Worm (Caenorhabditis elegans): Measurements from ENCODE around the gene srv-9.

The srv-9 gene

DNA sequence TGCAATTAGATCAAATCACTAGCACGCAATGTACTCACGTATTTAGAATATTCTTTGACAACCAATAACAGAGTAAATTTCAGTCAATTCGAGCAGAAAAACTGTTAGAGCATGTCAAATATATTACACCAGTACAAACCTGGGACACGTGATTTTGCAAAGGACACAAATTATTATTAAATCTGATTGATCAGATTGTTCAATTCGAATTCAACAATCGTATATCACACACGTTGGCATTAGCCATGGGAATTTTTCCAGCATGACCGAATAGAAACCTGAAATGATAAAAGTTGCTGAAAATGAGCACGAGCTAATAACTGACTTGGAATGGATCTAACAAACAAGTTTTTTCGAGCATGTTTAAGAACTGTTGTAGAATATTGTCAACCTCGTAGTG, at the start of gene srv-9:
srv-9 (minus strand) TSS at position 101 of the 400 bp plus-strand sequence.
- no peak for TF ChIP-seq nhr-11 (tag; optimal IDR thresholded peaks at IDR 0.05)

DNA sequence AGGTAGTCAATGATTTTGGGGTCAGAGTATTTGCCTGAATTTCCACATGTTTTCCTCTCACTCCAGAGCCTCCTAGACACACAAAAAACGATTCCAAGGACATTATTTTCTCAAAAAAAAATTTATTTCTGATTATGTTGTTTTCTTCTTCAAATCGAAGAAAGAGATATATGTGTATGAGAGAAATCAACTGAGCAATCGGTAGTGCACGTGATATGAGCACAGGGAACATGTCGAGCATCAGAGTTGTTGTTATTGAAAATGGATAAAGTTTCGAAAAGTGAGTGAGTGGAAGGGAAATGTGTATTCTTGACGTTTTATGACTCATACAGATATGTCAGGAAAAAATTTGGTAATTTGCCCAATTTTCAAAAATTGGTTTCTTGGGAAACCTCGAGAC, 49.1 kb upstream of the srv-9 start:
- TF ChIP-seq nfya-1 (tag; optimal IDR thresholded peaks at IDR 0.05; ENCODE audit: insufficient read depth) (peak; percentile 8), nhr-43 (tag; optimal IDR thresholded peaks at IDR 0.05; ENCODE audit: poor library complexity, severe bottlenecking) (no peak), elt-2 (tag; optimal IDR thresholded peaks at IDR 0.05) (no peak)

- TF ChIP-seq fos-1 (tag; optimal IDR thresholded peaks at IDR 0.05) (no peak), ceh-28 (tag; optimal IDR thresholded peaks at IDR 0.05) (peak; percentile 9), lsy-12 (tag; optimal IDR thresholded peaks at IDR 0.05) (peak; percentile 87), elt-1 (tag; optimal IDR thresholded peaks at IDR 0.05) (no peak), eor-1 (tag; optimal IDR thresholded peaks at IDR 0.05) (no peak), pha-4 (tag; optimal IDR thresholded peaks at IDR 0.05) (no peak), unc-62 (GFP tag; optimal IDR thresholded peaks at IDR 0.05) (no peak), tbx-2 (tag; optimal IDR thresholded peaks at IDR 0.05) (peak; percentile 39), nhr-43 (tag; optimal IDR thresholded peaks at IDR 0.05; ENCODE audit: poor library complexity, severe bottlenecking) (peak; percentile 95), ceh-82 (tag; optimal IDR thresholded peaks at IDR 0.05) (no peak), sea-2 (GFP tag; optimal IDR thresholded peaks at IDR 0.05) (no peak), mml-1 (tag; optimal IDR thresholded peaks at IDR 0.05) (no peak), nhr-67 (tag; optimal IDR thresholded peaks at IDR 0.05) (no peak), ceh-9 (tag; optimal IDR thresholded peaks at IDR 0.05) (no peak), zag-1 (tag; optimal IDR thresholded peaks at IDR 0.05) (no peak), R02D3.7 (tag; optimal IDR thresholded peaks at IDR 0.05) (peak; percentile 52), fkh-2 (tag; optimal IDR thresholded peaks at IDR 0.05) (no peak), jun-1 (tag; optimal IDR thresholded peaks at IDR 0.05) (peak; percentile 54), lin-15B (tag; optimal IDR thresholded peaks at IDR 0.05) (peak; percentile 76), nhr-76 (tag; optimal IDR thresholded peaks at IDR 0.05) (no peak), pqm-1 (tag; optimal IDR thresholded peaks at IDR 0.05) (peak; percentile 60), hmg-11 (tag; optimal IDR thresholded peaks at IDR 0.05) (peak; percentile 83), nhr-12 (tag; optimal IDR thresholded peaks at IDR 0.05) (no peak), elt-3 (tag; optimal IDR thresholded peaks at IDR 0.05) (no peak), nhr-28 (tag; optimal IDR thresholded peaks at IDR 0.05) (no peak), snpc-4 (tag; optimal IDR thresholded peaks at IDR 0.05) (peak; percentile 72), nhr-77 (tag; optimal IDR thresholded peaks at IDR 0.05) (peak; percentile 27), elt-2 (tag; optimal IDR thresholded peaks at IDR 0.05) (peak; percentile 47), lin-39 (tag; optimal IDR thresholded peaks at IDR 0.05) (peak; percentile 49), ceh-16 (tag; optimal IDR thresholded peaks at IDR 0.05) (no peak), nhr-237 (tag; optimal IDR thresholded peaks at IDR 0.05) (no peak), egl-27 (tag; optimal IDR thresholded peaks at IDR 0.05) (peak; percentile 18), fkh-10 (GFP tag; optimal IDR thresholded peaks at IDR 0.05) (no peak), ZK546.5 (tag; optimal IDR thresholded peaks at IDR 0.05) (no peak), nhr-23 (tag; optimal IDR thresholded peaks at IDR 0.05) (peak; percentile 56), unc-39 (tag; optimal IDR thresholded peaks at IDR 0.05) (no peak), nfya-1 (tag; optimal IDR thresholded peaks at IDR 0.05; ENCODE audit: insufficient read depth) (peak; percentile 77), daf-12 (tag; optimal IDR thresholded peaks at IDR 0.05) (no peak), nhr-25 (tag; optimal IDR thresholded peaks at IDR 0.05) (peak; percentile 48), mdl-1 (tag; optimal IDR thresholded peaks at IDR 0.05) (peak; percentile 78), ztf-4 (tag; optimal IDR thresholded peaks at IDR 0.05) (no peak), egl-5 (tag; optimal IDR thresholded peaks at IDR 0.05) (no peak), ama-1 (optimal IDR thresholded peaks at IDR 0.05) (no peak), aly-2 (tag; optimal IDR thresholded peaks at IDR 0.05) (no peak), ztf-11 (tag; optimal IDR thresholded peaks at IDR 0.05) (no peak), skn-1 (tag; optimal IDR thresholded peaks at IDR 0.05) (peak; percentile 48), nhr-11 (tag; optimal IDR thresholded peaks at IDR 0.05) (no peak)
Observed at ce11 chrV:13468190-13468765, 45.3 kb upstream of the srv-9 start, which contains the start of the genes F25H9.6 and F25H9.7. Gene F25H9.6, minus strand, starts transcription at chrV:13468361. Gene F25H9.7, plus strand, starts transcription at chrV:13468376.
